Worm (Caenorhabditis elegans): ENCODE results near the gene ZK105.8.
"Not testable (repeated sequence)": the region's sequence is repeated elsewhere in the genome, so short reads cannot be mapped to it uniquely, and the experiment has no call there.

Gene ZK105.8

ce11 chrV:7689888-7690287 lies 34.4 kb upstream of the ZK105.8 start, which contains the start of gene C12D5.9:
Gene C12D5.9, minus strand, starts transcription at chrV:7689988.
- TF ChIP-seq rnt-1 (tag; optimal IDR thresholded peaks at IDR 0.05) (no peak), ceh-82 (tag; optimal IDR thresholded peaks at IDR 0.05) (no peak), aly-2 (tag; optimal IDR thresholded peaks at IDR 0.05) (no peak), lin-39 (tag; optimal IDR thresholded peaks at IDR 0.05) (no peak), dsc-1 (tag; optimal IDR thresholded peaks at IDR 0.05) (no peak), efl-3 (GFP tag; optimal IDR thresholded peaks at IDR 0.05) (no peak), pqm-1 (tag; optimal IDR thresholded peaks at IDR 0.05) (no peak), egl-13 (tag; optimal IDR thresholded peaks at IDR 0.05) (no peak)

- TF ChIP-seq nhr-77 (tag; optimal IDR thresholded peaks at IDR 0.05) (no peak), aha-1 (tag; optimal IDR thresholded peaks at IDR 0.05) (no peak), lsy-2 (tag; optimal IDR thresholded peaks at IDR 0.05) (no peak), unc-130 (tag; optimal IDR thresholded peaks at IDR 0.05) (no peak)
Observed at ce11 chrV:7690637-7691036, 33.7 kb upstream of the ZK105.8 start.

ce11 chrV:7693394-7693793 lies 30.9 kb upstream of the ZK105.8 start, which contains the start of gene C12D5.10:
Gene C12D5.10, minus strand, starts transcription at chrV:7693494.
- TF ChIP-seq dpl-1 (GFP tag; optimal IDR thresholded peaks at IDR 0.05): no peak

- TF ChIP-seq lir-3 (tag; optimal IDR thresholded peaks at IDR 0.05; ENCODE audit: poor library complexity) (no peak), pag-3 (tag; optimal IDR thresholded peaks at IDR 0.05; ENCODE audit: borderline replicate concordance, insufficient read depth) (no peak), C04F5.9 (tag; optimal IDR thresholded peaks at IDR 0.05) (no peak), rnt-1 (tag; optimal IDR thresholded peaks at IDR 0.05) (no peak), fkh-10 (GFP tag; optimal IDR thresholded peaks at IDR 0.05) (no peak)
Observed at ce11 chrV:7696842-7697241, 27.5 kb upstream of the ZK105.8 start, which contains the start of gene ZK105.3. Gene ZK105.3, plus strand, starts transcription at chrV:7697142.

- TF ChIP-seq ets-5 (GFP tag; IDR thresholded peaks at IDR 0.05); elt-3 (tag; optimal IDR thresholded peaks at IDR 0.05); unc-86 (tag; optimal IDR thresholded peaks at IDR 0.05): not testable (repeated sequence)
Observed at ce11 chrV:7703536-7703935, 20.8 kb upstream of the ZK105.8 start, which contains the start of gene srsx-40. Gene srsx-40, minus strand, starts transcription at chrV:7703636.

ce11 chrV:7705316-7705715 lies 19.0 kb upstream of the ZK105.8 start, which contains the start of gene srw-3:
Gene srw-3, plus strand, starts transcription at chrV:7705616.
- no peak for TF ChIP-seq elt-2 (tag; optimal IDR thresholded peaks at IDR 0.05)
- TF ChIP-seq elt-3 (tag; optimal IDR thresholded peaks at IDR 0.05): no peak
- TF ChIP-seq lin-39 (tag; optimal IDR thresholded peaks at IDR 0.05): no peak
- TF ChIP-seq nhr-77 (tag; optimal IDR thresholded peaks at IDR 0.05): no peak
- no peak for TF ChIP-seq egl-13 (tag; optimal IDR thresholded peaks at IDR 0.05)
- no peak for TF ChIP-seq snpc-4 (tag; optimal IDR thresholded peaks at IDR 0.05)
- TF ChIP-seq nhr-76 (tag; optimal IDR thresholded peaks at IDR 0.05): no peak
- no peak for TF ChIP-seq zag-1 (tag; optimal IDR thresholded peaks at IDR 0.05)
- TF ChIP-seq unc-30 (tag; optimal IDR thresholded peaks at IDR 0.05): no peak
- no peak for TF ChIP-seq lin-35 (GFP tag; optimal IDR thresholded peaks at IDR 0.05)
- TF ChIP-seq rnt-1 (tag; optimal IDR thresholded peaks at IDR 0.05): no peak
- TF ChIP-seq irx-1 (tag; optimal IDR thresholded peaks at IDR 0.05): no peak
- TF ChIP-seq ets-5 (GFP tag; IDR thresholded peaks at IDR 0.05): no peak
- no peak for TF ChIP-seq grh-1 (GFP tag; IDR thresholded peaks at IDR 0.05)

- TF ChIP-seq snpc-4 (tag; optimal IDR thresholded peaks at IDR 0.05) (no peak), skn-1 (tag; optimal IDR thresholded peaks at IDR 0.05) (no peak), mdl-1 (tag; optimal IDR thresholded peaks at IDR 0.05) (no peak), unc-30 (tag; optimal IDR thresholded peaks at IDR 0.05) (no peak), pqm-1 (tag; optimal IDR thresholded peaks at IDR 0.05) (no peak), hpl-2 (GFP tag; optimal IDR thresholded peaks at IDR 0.05) (no peak), aly-2 (tag; optimal IDR thresholded peaks at IDR 0.05) (no peak), xbp-1 (tag; optimal IDR thresholded peaks at IDR 0.05) (no peak), Y116A8C.19 (tag; optimal IDR thresholded peaks at IDR 0.05; ENCODE audit: borderline replicate concordance) (no peak), tbx-2 (tag; optimal IDR thresholded peaks at IDR 0.05) (no peak), sox-4 (tag; optimal IDR thresholded peaks at IDR 0.05) (no peak), ceh-82 (tag; optimal IDR thresholded peaks at IDR 0.05) (no peak), zag-1 (tag; optimal IDR thresholded peaks at IDR 0.05) (no peak), nhr-47 (tag; optimal IDR thresholded peaks at IDR 0.05) (no peak), nhr-237 (tag; optimal IDR thresholded peaks at IDR 0.05) (no peak), nhr-90 (tag; optimal IDR thresholded peaks at IDR 0.05; ENCODE audit: poor library complexity) (no peak), unc-86 (tag; optimal IDR thresholded peaks at IDR 0.05) (no peak), vab-15 (tag; optimal IDR thresholded peaks at IDR 0.05) (no peak)
Observed at ce11 chrV:7708525-7708924, 15.8 kb upstream of the ZK105.8 start, which contains the start of gene ZK105.11. Gene ZK105.11, minus strand, starts transcription at chrV:7708625.

Data from whole organism, L1 larva.